Worm (Caenorhabditis elegans): ENCODE results near the gene urm-1.

ce11 chrIII:10481497-10481896 lies 23.8 kb upstream of the urm-1 start:
- no peak for TF ChIP-seq egrh-3 (GFP tag; IDR thresholded peaks at IDR 0.05)
- TF ChIP-seq F39B2.1 (GFP tag; IDR thresholded peaks at IDR 0.05) = no peak
- TF ChIP-seq efl-1 (GFP tag; optimal IDR thresholded peaks at IDR 0.05) = no peak
- no peak for TF ChIP-seq ztf-28 (GFP tag; IDR thresholded peaks at IDR 0.05)
- no peak for TF ChIP-seq pha-4 (tag; optimal IDR thresholded peaks at IDR 0.05)
- TF ChIP-seq lin-54 (GFP tag; optimal IDR thresholded peaks at IDR 0.05) = no peak
- TF ChIP-seq lsl-1 (GFP tag; optimal IDR thresholded peaks at IDR 0.05) = no peak
